Worm (Caenorhabditis elegans) whole organism, young adult: ENCODE data around the gene W02D7.12.

Source experiments
- K11D2.4 ChIP-seq: fragments of 200-800 bp; sonication (Bioruptor generic); IDR thresholded peaks from 2 replicates; pipeline ENCODE4 v1.3.6; 2022; ENCODE audit warnings: missing genetic modification reagents, missing genetic modification characterization, missing compliant biosample characterization
- ama-1 ChIP-seq, 3 experiments: fragments of 150-350 bp in 1 of 3; sonication (generic microtip) in 2 of 3; optimal IDR thresholded peaks; 2 replicates each; lab custom pipeline; 2014 to 2018; ENCODE audit warnings: missing biosample characterization in 2 of 3, missing genetic modification characterization in 2 of 3, missing genetic modification reagents in 2 of 3
- hlh-26 ChIP-seq: fragments of 200-800 bp; sonication (Bioruptor generic); conservative IDR thresholded peaks from 2 replicates; pipeline ENCODE4 v1.3.6; 2022; ENCODE audit warnings: missing genetic modification reagents, missing genetic modification characterization, missing compliant biosample characterization
- ztf-3 ChIP-seq: fragments of 200-800 bp; sonication (Bioruptor generic); optimal IDR thresholded peaks from 2 replicates; lab custom pipeline; 2018; ENCODE audit warnings: mild to moderate bottlenecking, missing genetic modification characterization, missing compliant biosample characterization

ce11 chrV:8302522-8302921 is 8.8 kb upstream of the W02D7.12 start, which contains the start of gene sel-9:
- TF ChIP-seq ama-1 (optimal IDR thresholded peaks at IDR 0.05; lab: Kevin White, UChicago) (no peak), ama-1 (GFP tag; optimal IDR thresholded peaks at IDR 0.05; lab: Kevin White, UChicago) (no peak), hlh-26 (GFP tag; lab: Robert Waterston, UW) (no peak), K11D2.4 (GFP tag; lab: Robert Waterston, UW) (no peak), ztf-3 (no peak)
